Worm (Caenorhabditis elegans): ENCODE data around the gene W01B6.4.

W01B6.4 gene

ce11 chrIV:10048268-10048667 lies 27.0 kb upstream of the W01B6.4 start:
- TF ChIP-seq flt-1 (GFP tag; IDR thresholded peaks at IDR 0.05) (no peak), ref-1 (GFP tag; conservative IDR thresholded peaks at IDR 0.05) (no peak), ztf-23 (GFP tag; IDR thresholded peaks at IDR 0.05) (no peak), med-1 (GFP tag; optimal IDR thresholded peaks at IDR 0.05; ENCODE audit: insufficient read depth) (no peak), tab-1 (GFP tag; IDR thresholded peaks at IDR 0.05) (no peak), ztf-29 (GFP tag; IDR thresholded peaks at IDR 0.05) (no peak), T22C8.4 (GFP tag; IDR thresholded peaks at IDR 0.05) (no peak)

ce11 chrIV:10051088-10051487 lies 24.2 kb upstream of the W01B6.4 start, which contains the start of gene T04B2.8:
TSS of gene T04B2.8 (minus strand) at chrIV:10051188.
- TF ChIP-seq ztf-23 (GFP tag; IDR thresholded peaks at IDR 0.05) (no peak), klf-2 (GFP tag; conservative IDR thresholded peaks at IDR 0.05) (no peak), T22C8.4 (GFP tag; IDR thresholded peaks at IDR 0.05) (no peak), ref-1 (GFP tag; conservative IDR thresholded peaks at IDR 0.05) (no peak), ztf-29 (GFP tag; IDR thresholded peaks at IDR 0.05) (no peak), cog-1 (tag; optimal IDR thresholded peaks at IDR 0.05) (no peak), med-1 (GFP tag; optimal IDR thresholded peaks at IDR 0.05; ENCODE audit: insufficient read depth) (no peak), tab-1 (GFP tag; IDR thresholded peaks at IDR 0.05) (no peak), flt-1 (GFP tag; IDR thresholded peaks at IDR 0.05) (no peak)

- TF ChIP-seq ref-1 (GFP tag; conservative IDR thresholded peaks at IDR 0.05) (no peak), T22C8.4 (GFP tag; IDR thresholded peaks at IDR 0.05) (no peak), med-1 (GFP tag; optimal IDR thresholded peaks at IDR 0.05; ENCODE audit: insufficient read depth) (no peak), tab-1 (GFP tag; IDR thresholded peaks at IDR 0.05) (no peak), cog-1 (tag; optimal IDR thresholded peaks at IDR 0.05) (no peak), ztf-23 (GFP tag; IDR thresholded peaks at IDR 0.05) (no peak), klf-2 (GFP tag; conservative IDR thresholded peaks at IDR 0.05) (no peak), flt-1 (GFP tag; IDR thresholded peaks at IDR 0.05) (no peak), ztf-29 (GFP tag; IDR thresholded peaks at IDR 0.05) (no peak)
Observed at ce11 chrIV:10053550-10053949, 21.7 kb upstream of the W01B6.4 start, which contains the start of gene srv-12. TSS of gene srv-12 (minus strand) at chrIV:10053650.

- TF ChIP-seq ztf-29 (GFP tag; IDR thresholded peaks at IDR 0.05) (no peak), flt-1 (GFP tag; IDR thresholded peaks at IDR 0.05) (no peak), cog-1 (tag; optimal IDR thresholded peaks at IDR 0.05) (no peak), T22C8.4 (GFP tag; IDR thresholded peaks at IDR 0.05) (no peak), med-1 (GFP tag; optimal IDR thresholded peaks at IDR 0.05; ENCODE audit: insufficient read depth) (no peak), ref-1 (GFP tag; conservative IDR thresholded peaks at IDR 0.05) (no peak), tab-1 (GFP tag; IDR thresholded peaks at IDR 0.05) (no peak)
Observed at ce11 chrIV:10056138-10056537, 19.1 kb upstream of the W01B6.4 start, which contains the start of gene T04B2.7. TSS of gene T04B2.7 (minus strand) at chrIV:10056238.

ce11 chrIV:10059175-10059574 lies 16.1 kb upstream of the W01B6.4 start:
- no peak for TF ChIP-seq T22C8.4 (GFP tag; IDR thresholded peaks at IDR 0.05)
- no peak for TF ChIP-seq ztf-23 (GFP tag; IDR thresholded peaks at IDR 0.05)
- no peak for TF ChIP-seq flt-1 (GFP tag; IDR thresholded peaks at IDR 0.05)

ce11 chrIV:10060795-10061194 lies 14.5 kb upstream of the W01B6.4 start:
- TF ChIP-seq klf-2 (GFP tag; conservative IDR thresholded peaks at IDR 0.05) (no peak), ztf-23 (GFP tag; IDR thresholded peaks at IDR 0.05) (no peak), T22C8.4 (GFP tag; IDR thresholded peaks at IDR 0.05) (no peak), ref-1 (GFP tag; conservative IDR thresholded peaks at IDR 0.05) (no peak), med-1 (GFP tag; optimal IDR thresholded peaks at IDR 0.05; ENCODE audit: insufficient read depth) (no peak), ztf-29 (GFP tag; IDR thresholded peaks at IDR 0.05) (no peak), tab-1 (GFP tag; IDR thresholded peaks at IDR 0.05) (no peak), cog-1 (tag; optimal IDR thresholded peaks at IDR 0.05) (no peak), flt-1 (GFP tag; IDR thresholded peaks at IDR 0.05) (no peak)

ce11 chrIV:10062728-10063127 lies 12.5 kb upstream of the W01B6.4 start, which contains the start of gene ipla-7:
TSS of gene ipla-7 (minus strand) at chrIV:10062849.
- TF ChIP-seq flt-1 (GFP tag; IDR thresholded peaks at IDR 0.05), result no peak
- TF ChIP-seq med-1 (GFP tag; optimal IDR thresholded peaks at IDR 0.05; ENCODE audit: insufficient read depth), result no peak
- TF ChIP-seq klf-2 (GFP tag; conservative IDR thresholded peaks at IDR 0.05), result no peak
- TF ChIP-seq ref-1 (GFP tag; conservative IDR thresholded peaks at IDR 0.05), result no peak
- no peak for TF ChIP-seq cog-1 (tag; optimal IDR thresholded peaks at IDR 0.05)
- TF ChIP-seq ztf-29 (GFP tag; IDR thresholded peaks at IDR 0.05), result no peak
- TF ChIP-seq tab-1 (GFP tag; IDR thresholded peaks at IDR 0.05), result no peak
- TF ChIP-seq ztf-23 (GFP tag; IDR thresholded peaks at IDR 0.05), result no peak
- no peak for TF ChIP-seq T22C8.4 (GFP tag; IDR thresholded peaks at IDR 0.05)

ce11 chrIV:10063941-10064340 lies 11.3 kb upstream of the W01B6.4 start:
- no peak for TF ChIP-seq klf-2 (GFP tag; conservative IDR thresholded peaks at IDR 0.05)
- no peak for TF ChIP-seq ztf-23 (GFP tag; IDR thresholded peaks at IDR 0.05)
- no peak for TF ChIP-seq ztf-29 (GFP tag; IDR thresholded peaks at IDR 0.05)
- TF ChIP-seq tab-1 (GFP tag; IDR thresholded peaks at IDR 0.05), result no peak
- TF ChIP-seq flt-1 (GFP tag; IDR thresholded peaks at IDR 0.05), result no peak
- no peak for TF ChIP-seq ref-1 (GFP tag; conservative IDR thresholded peaks at IDR 0.05)
- no peak for TF ChIP-seq T22C8.4 (GFP tag; IDR thresholded peaks at IDR 0.05)
- TF ChIP-seq med-1 (GFP tag; optimal IDR thresholded peaks at IDR 0.05; ENCODE audit: insufficient read depth), result no peak
- no peak for TF ChIP-seq cog-1 (tag; optimal IDR thresholded peaks at IDR 0.05)

ce11 chrIV:10065159-10065558 lies 10.1 kb upstream of the W01B6.4 start:
- TF ChIP-seq flt-1 (GFP tag; IDR thresholded peaks at IDR 0.05), result no peak
- no peak for TF ChIP-seq ztf-29 (GFP tag; IDR thresholded peaks at IDR 0.05)
- TF ChIP-seq tab-1 (GFP tag; IDR thresholded peaks at IDR 0.05), result no peak
- TF ChIP-seq cog-1 (tag; optimal IDR thresholded peaks at IDR 0.05), result no peak
- TF ChIP-seq T22C8.4 (GFP tag; IDR thresholded peaks at IDR 0.05), result no peak
- TF ChIP-seq ztf-23 (GFP tag; IDR thresholded peaks at IDR 0.05), result no peak
- TF ChIP-seq med-1 (GFP tag; optimal IDR thresholded peaks at IDR 0.05; ENCODE audit: insufficient read depth), result no peak
- no peak for TF ChIP-seq klf-2 (GFP tag; conservative IDR thresholded peaks at IDR 0.05)
- TF ChIP-seq ref-1 (GFP tag; conservative IDR thresholded peaks at IDR 0.05), result no peak

- TF ChIP-seq flt-1 (GFP tag; IDR thresholded peaks at IDR 0.05) (no peak), klf-2 (GFP tag; conservative IDR thresholded peaks at IDR 0.05) (no peak)
Observed at ce11 chrIV:10066456-10066855, 8.8 kb upstream of the W01B6.4 start.
